Fruit fly (Drosophila melanogaster) whole organism, embryonic: ENCODE results near the gene Gr97a.
A peak's percentile ranks its signal among the peaks of the same experiment; 100 is the strongest.

Experiments
- CG10209 ChIP-seq: fragments of 200-800 bp; sonication (Bioruptor generic); optimal IDR thresholded peaks from 3 replicates; lab custom pipeline; 2017; ENCODE audit warnings: missing biosample characterization, mild to moderate bottlenecking, missing genetic modification characterization, missing genetic modification reagents
- CG10543 ChIP-seq: fragments of 200-800 bp; sonication (Bioruptor generic); optimal IDR thresholded peaks from 3 replicates; lab custom pipeline; 2017; ENCODE audit warnings: missing biosample characterization, mild to moderate bottlenecking, missing genetic modification characterization, moderate library complexity
- CG13894 ChIP-seq: fragments of 200-800 bp; sonication (Bioruptor generic); optimal IDR thresholded peaks from 3 replicates; lab custom pipeline; 2018; ENCODE audit warnings: missing biosample characterization, mild to moderate bottlenecking, missing genetic modification characterization, moderate library complexity
- CG14441 ChIP-seq: fragments of 200-800 bp; sonication (Bioruptor generic); IDR thresholded peaks from 2 replicates; pipeline ENCODE4 v1.3.6; 2022; ENCODE audit warnings: missing biosample characterization, missing genetic modification characterization
- CG15269 ChIP-seq: fragments of 200-800 bp; sonication (Bioruptor generic); optimal IDR thresholded peaks from 2 replicates; lab custom pipeline; 2018; ENCODE audit warnings: missing biosample characterization, mild to moderate bottlenecking, missing genetic modification characterization, moderate library complexity
- CG1647 ChIP-seq: fragments of 200-800 bp; sonication (Bioruptor generic); optimal IDR thresholded peaks from 3 replicates; lab custom pipeline; 2016; ENCODE audit warnings: missing biosample characterization, missing genetic modification characterization
- CG17186 ChIP-seq: fragments of 200-800 bp; sonication (Bioruptor generic); optimal IDR thresholded peaks from 3 replicates; lab custom pipeline; 2017; ENCODE audit warnings: missing biosample characterization, missing genetic modification reagents, missing genetic modification characterization
- CG17385 ChIP-seq: fragments of 200-800 bp; sonication (Bioruptor generic); optimal IDR thresholded peaks from 3 replicates; lab custom pipeline; 2018; ENCODE audit warnings: missing biosample characterization, mild to moderate bottlenecking, missing genetic modification characterization
- CG18619 ChIP-seq: fragments of 200-800 bp; sonication (Bioruptor generic); optimal IDR thresholded peaks from 3 replicates; lab custom pipeline; 2017; ENCODE audit warnings: missing biosample characterization, mild to moderate bottlenecking, missing genetic modification characterization
- CG2712 ChIP-seq: fragments of 200-800 bp; optimal IDR thresholded peaks from 3 replicates; lab custom pipeline; 2019; ENCODE audit warnings: missing biosample characterization, mild to moderate bottlenecking, missing genetic modification characterization, moderate library complexity
- CG31441 ChIP-seq: fragments of 200-800 bp; sonication (Bioruptor generic); IDR thresholded peaks from 2 replicates; pipeline ENCODE4 v1.3.6; 2022; ENCODE audit warnings: missing biosample characterization, missing genetic modification characterization
- CG32532 ChIP-seq: fragments of 200-800 bp; sonication (Bioruptor generic); IDR thresholded peaks from 2 replicates; pipeline ENCODE4 v1.3.6; 2022; ENCODE audit warnings: missing biosample characterization, missing genetic modification characterization
- CG34376 ChIP-seq: fragments of 200-800 bp; sonication (Bioruptor generic); optimal IDR thresholded peaks from 2 replicates; lab custom pipeline; 2018; ENCODE audit warnings: missing biosample characterization, mild to moderate bottlenecking, missing genetic modification characterization
- CG3838 ChIP-seq: fragments of 200-800 bp; sonication (Bioruptor generic); optimal IDR thresholded peaks from 3 replicates; lab custom pipeline; 2016; ENCODE audit warnings: missing biosample characterization, missing genetic modification characterization
- CG3847 ChIP-seq: fragments of 200-800 bp; sonication (Bioruptor generic); IDR thresholded peaks from 2 replicates; pipeline ENCODE4 v1.3.6; 2022; ENCODE audit warnings: missing biosample characterization, missing genetic modification characterization
- CG3995 ChIP-seq: fragments of 200-800 bp; sonication (Bioruptor generic); optimal IDR thresholded peaks from 3 replicates; lab custom pipeline; 2016; ENCODE audit warnings: missing biosample characterization, missing genetic modification characterization
- CG4404 ChIP-seq: fragments of 200-800 bp; sonication (Bioruptor generic); IDR thresholded peaks from 2 replicates; pipeline ENCODE4 v1.3.6; 2022; ENCODE audit warnings: missing biosample characterization, missing genetic modification characterization
- CG7928 ChIP-seq: fragments of 200-800 bp; sonication (Bioruptor generic); optimal IDR thresholded peaks from 2 replicates; lab custom pipeline; 2017; ENCODE audit warnings: missing biosample characterization, mild to moderate bottlenecking, missing genetic modification characterization
- CG7987 ChIP-seq: fragments of 200-800 bp; sonication (Bioruptor generic); optimal IDR thresholded peaks from 2 replicates; lab custom pipeline; 2018; ENCODE audit warnings: missing biosample characterization, mild to moderate bottlenecking, missing genetic modification characterization, moderate library complexity
- CG8089 ChIP-seq: fragments of 200-800 bp; sonication (Bioruptor generic); optimal IDR thresholded peaks from 3 replicates; lab custom pipeline; 2016; ENCODE audit warnings: missing biosample characterization, missing genetic modification characterization
- Dbx ChIP-seq: fragments of 200-800 bp; sonication (Bioruptor generic); IDR thresholded peaks from 3 replicates; pipeline ENCODE4 v1.3.6; 2022; ENCODE audit warnings: missing biosample characterization, missing genetic modification characterization
- Doc2 ChIP-seq: fragments of 200-800 bp; sonication (Bioruptor generic); IDR thresholded peaks from 2 replicates; pipeline ENCODE4 v1.3.6; 2022; ENCODE audit warnings: missing biosample characterization, missing genetic modification characterization
- Eip74EF ChIP-seq, 2 experiments: fragments of 200-800 bp in 1 of 2; fragments of >200 bp in 1 of 2; sonication (Bioruptor generic) in 1 of 2; optimal IDR thresholded peaks; 2 replicates each; lab custom pipeline; 2017 to 2019; ENCODE audit warnings: missing biosample characterization in 2 of 2, missing genetic modification characterization in 2 of 2, mild to moderate bottlenecking in 1 of 2, moderate library complexity in 1 of 2
- Hr51 ChIP-seq, 2 experiments: fragments of 200-800 bp; sonication (Bioruptor generic); optimal IDR thresholded peaks; 2 replicates in 1 of 2; 3 replicates in 1 of 2; lab custom pipeline; 2016 to 2018; ENCODE audit warnings: missing biosample characterization in 2 of 2, missing genetic modification characterization in 2 of 2, mild to moderate bottlenecking in 1 of 2, moderate library complexity in 1 of 2
- Hsf ChIP-seq: fragments of 200-800 bp; sonication (Bioruptor generic); optimal IDR thresholded peaks from 3 replicates; lab custom pipeline; 2016; ENCODE audit warnings: missing biosample characterization, missing genetic modification characterization
- Kr ChIP-seq: fragments of 200-800 bp; sonication (Bioruptor generic); optimal IDR thresholded peaks from 2 replicates; lab custom pipeline; 2017; ENCODE audit warnings: missing biosample characterization, mild to moderate bottlenecking, missing genetic modification characterization
- MTF-1 ChIP-seq: fragments of 200-800 bp; sonication (Bioruptor generic); optimal IDR thresholded peaks from 2 replicates; lab custom pipeline; 2018; ENCODE audit warnings: missing biosample characterization, mild to moderate bottlenecking, missing genetic modification characterization, borderline replicate concordance
- Med ChIP-seq: fragments of 200-800 bp; sonication (Bioruptor generic); peaks from one replicate; lab custom pipeline; 2016; ENCODE audit warnings: missing biosample characterization, missing genetic modification characterization, mild to moderate bottlenecking, inconsistent platforms, moderate library complexity
- Optix ChIP-seq: fragments of 200-800 bp; sonication (Bioruptor generic); IDR thresholded peaks from 3 replicates; pipeline ENCODE4 v1.3.6; 2022; ENCODE audit warnings: missing biosample characterization, missing genetic modification characterization
- Spps ChIP-seq: fragments of 200-800 bp; sonication (Bioruptor generic); optimal IDR thresholded peaks from 2 replicates; lab custom pipeline; 2018; ENCODE audit warnings: missing biosample characterization, mild to moderate bottlenecking, missing genetic modification characterization
- bcd ChIP-seq: fragments of 200-800 bp; sonication (Bioruptor generic); optimal IDR thresholded peaks from 2 replicates; lab custom pipeline; 2017; ENCODE audit warnings: missing biosample characterization, mild to moderate bottlenecking, missing genetic modification characterization
- bigmax ChIP-seq: fragments of 200-800 bp; sonication (Bioruptor generic); optimal IDR thresholded peaks from 2 replicates; lab custom pipeline; 2018; ENCODE audit warnings: missing biosample characterization, mild to moderate bottlenecking, missing genetic modification characterization
- chm ChIP-seq: fragments of 200-800 bp; sonication (Bioruptor generic); IDR thresholded peaks from 2 replicates; pipeline ENCODE4 v1.3.6; 2022; ENCODE audit warnings: missing biosample characterization, missing genetic modification characterization
- chn ChIP-seq: fragments of 200-800 bp; sonication (Bioruptor generic); optimal IDR thresholded peaks from 2 replicates; lab custom pipeline; 2016; ENCODE audit warnings: missing biosample characterization, missing genetic modification characterization
- exex ChIP-seq: fragments of 200-800 bp; sonication (Bioruptor generic); optimal IDR thresholded peaks from 4 replicates; lab custom pipeline; 2018; ENCODE audit warnings: missing biosample characterization, mild to moderate bottlenecking, missing genetic modification characterization, moderate library complexity
- fd102C ChIP-seq: fragments of 200-800 bp; sonication (Bioruptor generic); optimal IDR thresholded peaks from 2 replicates; lab custom pipeline; 2018; ENCODE audit warnings: missing biosample characterization, mild to moderate bottlenecking, missing genetic modification characterization, moderate library complexity
- fd64A ChIP-seq: fragments of 200-800 bp; sonication (Bioruptor generic); optimal IDR thresholded peaks from 3 replicates; lab custom pipeline; 2018; ENCODE audit warnings: missing biosample characterization, mild to moderate bottlenecking, missing genetic modification characterization
- gcm ChIP-seq: fragments of 200-800 bp; sonication (Bioruptor generic); optimal IDR thresholded peaks from 2 replicates; lab custom pipeline; 2019; ENCODE audit warnings: missing biosample characterization, mild to moderate bottlenecking, missing genetic modification characterization, moderate library complexity
- hth ChIP-seq: fragments of >200 bp; optimal IDR thresholded peaks from 2 replicates; lab custom pipeline; 2017; ENCODE audit warnings: inconsistent platforms
- lola ChIP-seq, 3 experiments: fragments of >200 bp in 2 of 3; fragments of 200-800 bp in 1 of 3; sonication (Bioruptor generic) in 1 of 3; optimal IDR thresholded peaks; 2 replicates each; lab custom pipeline; 2017 to 2019; ENCODE audit warnings: missing biosample characterization in 3 of 3, missing genetic modification characterization in 3 of 3, mild to moderate bottlenecking in 1 of 3, moderate library complexity in 1 of 3
- maf-S ChIP-seq: fragments of 200-800 bp; sonication (Bioruptor generic); optimal IDR thresholded peaks from 2 replicates; lab custom pipeline; 2016; ENCODE audit warnings: missing biosample characterization, missing genetic modification characterization
- psq ChIP-seq: fragments of 200-800 bp; sonication (Bioruptor generic); optimal IDR thresholded peaks from 2 replicates; lab custom pipeline; 2017; ENCODE audit warnings: missing biosample characterization, missing genetic modification characterization
- pzg ChIP-seq: fragments of 200-800 bp; sonication (Bioruptor generic); optimal IDR thresholded peaks from 3 replicates; lab custom pipeline; 2018; ENCODE audit warnings: missing biosample characterization, mild to moderate bottlenecking, missing genetic modification characterization, moderate library complexity
- ro ChIP-seq: fragments of 200-800 bp; sonication (Bioruptor generic); IDR thresholded peaks from 2 replicates; pipeline ENCODE4 v1.3.6; 2022; ENCODE audit warnings: missing biosample characterization, missing genetic modification characterization
- sisA ChIP-seq: fragments of 200-800 bp; sonication (Bioruptor generic); IDR thresholded peaks from 2 replicates; pipeline ENCODE4 v1.3.6; 2022; ENCODE audit warnings: missing biosample characterization, missing genetic modification characterization
- tap ChIP-seq: fragments of 200-800 bp; optimal IDR thresholded peaks from 3 replicates; lab custom pipeline; 2019; ENCODE audit warnings: missing biosample characterization, mild to moderate bottlenecking, missing genetic modification characterization, moderate library complexity
- trem ChIP-seq: fragments of 200-800 bp; optimal IDR thresholded peaks from 3 replicates; lab custom pipeline; 2019; ENCODE audit warnings: missing biosample characterization, mild to moderate bottlenecking, missing genetic modification characterization, moderate library complexity
- ttk ChIP-seq: fragments of 200-800 bp; sonication (Bioruptor generic); IDR thresholded peaks from 2 replicates; pipeline ENCODE4 v2.1.2; 2022; ENCODE audit warnings: missing biosample characterization, missing genetic modification characterization
- twi ChIP-seq: fragments of 200-800 bp; optimal IDR thresholded peaks from 2 replicates; lab custom pipeline; 2019; ENCODE audit warnings: missing biosample characterization, mild to moderate bottlenecking, missing genetic modification characterization, moderate library complexity
- usp ChIP-seq: fragments of >200 bp; optimal IDR thresholded peaks from 2 replicates; lab custom pipeline; 2017; ENCODE audit warnings: missing biosample characterization, missing genetic modification characterization
- yki ChIP-seq: fragments of >200 bp; optimal IDR thresholded peaks from 3 replicates; lab custom pipeline; 2018
- zfh1 ChIP-seq: fragments of 200-800 bp; sonication (Bioruptor generic); IDR thresholded peaks from 3 replicates; pipeline ENCODE4 v1.3.6; 2022; ENCODE audit warnings: missing biosample characterization, missing genetic modification characterization

The Gr97a gene

dm6 chr3R:26966794-26967323 is 574 bp upstream of the Gr97a start, which contains the start of gene CG5521 (continued):
- TF ChIP-seq chm (GFP tag; lab: Robert Waterston, UW) (peak; percentile 20; the same call in 1 of the 2 replicates), CG10209 (GFP tag; lab: Kevin White, UChicago) (no peak), Optix (no peak), fd64A (GFP tag; lab: Kevin White, UChicago) (no peak), sisA (no peak), bcd (GFP tag; lab: Kevin White, UChicago) (no peak), usp (GFP tag; lab: Kevin White, UChicago) (no peak), CG2712 (no peak), ro (no peak), CG3847 (GFP tag; lab: Robert Waterston, UW) (no peak), Dbx (GFP tag; lab: Robert Waterston, UW) (no peak), CG15269 (tag; lab: Kevin White, UChicago) (no peak), fd102C (GFP tag; lab: Kevin White, UChicago) (no peak), chn (GFP tag; lab: Kevin White, UChicago) (no peak), CG10543 (GFP tag; lab: Kevin White, UChicago) (peak; percentile 38), yki (lab: Kevin White, UChicago) (no peak), CG7928 (GFP tag; lab: Kevin White, UChicago) (no peak), ttk (no peak), bigmax (GFP tag; lab: Kevin White, UChicago) (no peak), exex (tag; lab: Kevin White, UChicago) (no peak), Hsf (GFP tag; lab: Kevin White, UChicago) (no peak), lola (GFP tag; optimal IDR thresholded peaks at IDR 0.05; lab: Kevin White, UChicago) (no peak), CG17186 (GFP tag; lab: Kevin White, UChicago) (peak; percentile 38), CG3995 (GFP tag; lab: Kevin White, UChicago) (no peak), CG31441 (GFP tag; lab: Robert Waterston, UW) (no peak), gcm (no peak), pzg (GFP tag; lab: Kevin White, UChicago) (peak; percentile 47), CG4404 (no peak), CG32532 (peak; percentile 29; the same call in 1 of the 2 replicates), Eip74EF (GFP tag; optimal IDR thresholded peaks at IDR 0.05; lab: Kevin White, UChicago) (no peak), CG1647 (GFP tag; lab: Kevin White, UChicago) (no peak), tap (tag; lab: Kevin White, UChicago) (no peak), zfh1 (GFP tag; lab: Robert Waterston, UW) (no peak), CG14441 (GFP tag; lab: Robert Waterston, UW) (no peak), MTF-1 (no peak), CG17385 (GFP tag; lab: Kevin White, UChicago) (no peak), CG18619 (no peak), Kr (no peak), Doc2 (GFP tag; lab: Robert Waterston, UW) (no peak), psq (no peak), hth (lab: Kevin White, UChicago) (no peak), maf-S (no peak), Hr51 (GFP tag; optimal IDR thresholded peaks at IDR 0.05; lab: Kevin White, UChicago) (no peak), CG7987 (GFP tag; lab: Kevin White, UChicago) (no peak), CG34376 (peak; percentile 5), twi (tag; lab: Kevin White, UChicago) (no peak), CG8089 (GFP tag; lab: Kevin White, UChicago) (no peak), CG13894 (tag; lab: Kevin White, UChicago) (peak; percentile 32), Spps (tag; lab: Kevin White, UChicago) (no peak), trem (tag; lab: Kevin White, UChicago) (no peak), Med (peak; percentile 67), CG3838 (no peak)
